Fruit fly (Drosophila melanogaster): ENCODE measurements around the gene Arl8.
"Not testable (repeated sequence)": the region's sequence is repeated elsewhere in the genome, so short reads cannot be mapped to it uniquely, and the experiment has no call there.

Gene Arl8

dm6 chr3R:8126316-8127150, at the start of gene Arl8, which contains the start of gene CG9667:
Gene Arl8 (plus strand): TSS chr3R:8126605.
Gene CG9667 (minus strand): TSS chr3R:8126357.
- TF ChIP-seq Sin3A (optimal IDR thresholded peaks at IDR 0.05) (no peak), ttk (optimal IDR thresholded peaks at IDR 0.05) (no peak), Myc (optimal IDR thresholded peaks at IDR 0.05) (no peak), psq (optimal IDR thresholded peaks at IDR 0.05) (no peak), insv (optimal IDR thresholded peaks at IDR 0.05) (no peak), h (optimal IDR thresholded peaks at IDR 0.05) (no peak)

dm6 chr3R:8086952-8087351, 39.5 kb upstream of the Arl8 start, which contains the start of gene CG7910:
Gene CG7910 (plus strand): TSS chr3R:8087252.
- no peak for TF ChIP-seq insv (optimal IDR thresholded peaks at IDR 0.05)
- no peak for TF ChIP-seq h (optimal IDR thresholded peaks at IDR 0.05)
- no peak for TF ChIP-seq Myc (optimal IDR thresholded peaks at IDR 0.05)
- TF ChIP-seq ttk (optimal IDR thresholded peaks at IDR 0.05): no peak
- no peak for TF ChIP-seq Sin3A (optimal IDR thresholded peaks at IDR 0.05)
- TF ChIP-seq psq (optimal IDR thresholded peaks at IDR 0.05): no peak

dm6 chr3R:8093824-8094223, 32.6 kb upstream of the Arl8 start, which contains the start of gene CG7900:
Gene CG7900 (plus strand): TSS chr3R:8094124.
- not testable (repeated sequence) for TF ChIP-seq psq, ttk, insv (optimal IDR thresholded peaks at IDR 0.05)

- TF ChIP-seq insv (optimal IDR thresholded peaks at IDR 0.05): no peak
- no peak for TF ChIP-seq Myc (optimal IDR thresholded peaks at IDR 0.05)
- no peak for TF ChIP-seq ttk (optimal IDR thresholded peaks at IDR 0.05)
- no peak for TF ChIP-seq psq (optimal IDR thresholded peaks at IDR 0.05)
- TF ChIP-seq h (optimal IDR thresholded peaks at IDR 0.05): no peak
- TF ChIP-seq Sin3A (optimal IDR thresholded peaks at IDR 0.05): no peak
Observed at dm6 chr3R:8105088-8105542, 21.3 kb upstream of the Arl8 start, which contains the start of gene puc. Gene puc (plus strand): TSS chr3R:8105332.

dm6 chr3R:8105839-8106718, 20.3 kb upstream of the Arl8 start:
- no peak for TF ChIP-seq h (optimal IDR thresholded peaks at IDR 0.05)
- no peak for TF ChIP-seq Myc (optimal IDR thresholded peaks at IDR 0.05)
- TF ChIP-seq insv (optimal IDR thresholded peaks at IDR 0.05): no peak
- no peak for TF ChIP-seq ttk (optimal IDR thresholded peaks at IDR 0.05)
- TF ChIP-seq psq (optimal IDR thresholded peaks at IDR 0.05): no peak
- TF ChIP-seq Sin3A (optimal IDR thresholded peaks at IDR 0.05): no peak

- TF ChIP-seq h (optimal IDR thresholded peaks at IDR 0.05) (no peak), ttk (optimal IDR thresholded peaks at IDR 0.05) (no peak), insv (optimal IDR thresholded peaks at IDR 0.05) (no peak), psq (optimal IDR thresholded peaks at IDR 0.05) (no peak), Myc (optimal IDR thresholded peaks at IDR 0.05) (no peak), Sin3A (optimal IDR thresholded peaks at IDR 0.05) (no peak)
Observed at dm6 chr3R:8106909-8107841, 19.2 kb upstream of the Arl8 start.

- TF ChIP-seq psq (optimal IDR thresholded peaks at IDR 0.05) (no peak), insv (optimal IDR thresholded peaks at IDR 0.05) (no peak), Myc (optimal IDR thresholded peaks at IDR 0.05) (no peak), ttk (optimal IDR thresholded peaks at IDR 0.05) (no peak), Sin3A (optimal IDR thresholded peaks at IDR 0.05) (no peak), h (optimal IDR thresholded peaks at IDR 0.05) (no peak)
Observed at dm6 chr3R:8108770-8109169, 17.6 kb upstream of the Arl8 start.

dm6 chr3R:8109782-8110181, 16.6 kb upstream of the Arl8 start:
- no peak for TF ChIP-seq insv (optimal IDR thresholded peaks at IDR 0.05)
- no peak for TF ChIP-seq ttk (optimal IDR thresholded peaks at IDR 0.05)
- no peak for TF ChIP-seq Sin3A (optimal IDR thresholded peaks at IDR 0.05)
- no peak for TF ChIP-seq Myc (optimal IDR thresholded peaks at IDR 0.05)

- no peak for TF ChIP-seq Myc (optimal IDR thresholded peaks at IDR 0.05)
Observed at dm6 chr3R:8110198-8110642, 16.2 kb upstream of the Arl8 start.

- TF ChIP-seq insv (optimal IDR thresholded peaks at IDR 0.05) (no peak), h (optimal IDR thresholded peaks at IDR 0.05) (no peak), psq (optimal IDR thresholded peaks at IDR 0.05) (no peak), ttk (optimal IDR thresholded peaks at IDR 0.05) (no peak), Sin3A (optimal IDR thresholded peaks at IDR 0.05) (no peak), Myc (optimal IDR thresholded peaks at IDR 0.05) (no peak)
Observed at dm6 chr3R:8110951-8111350, 15.5 kb upstream of the Arl8 start.

- TF ChIP-seq ttk (optimal IDR thresholded peaks at IDR 0.05) (no peak), psq (optimal IDR thresholded peaks at IDR 0.05) (no peak), Sin3A (optimal IDR thresholded peaks at IDR 0.05) (no peak), insv (optimal IDR thresholded peaks at IDR 0.05) (no peak), Myc (optimal IDR thresholded peaks at IDR 0.05) (no peak), h (optimal IDR thresholded peaks at IDR 0.05) (no peak)
Observed at dm6 chr3R:8111789-8112382, 14.5 kb upstream of the Arl8 start.

Data from Kc167 (cell line).